Worm (Caenorhabditis elegans): Measurements from ENCODE around the gene gcy-23.
A peak's percentile ranks its signal among the peaks of the same experiment; 100 is the strongest.

The gcy-23 gene

ce11 chrIV:3233429-3233885, 55.7 kb downstream of the gcy-23 start (continued):
- TF ChIP-seq C34B4.2 (tag; optimal IDR thresholded peaks at IDR 0.05) = peak; percentile 28
- TF ChIP-seq ceh-90 (tag; optimal IDR thresholded peaks at IDR 0.05) = no peak
- TF ChIP-seq aha-1 (tag; optimal IDR thresholded peaks at IDR 0.05) = no peak
- TF ChIP-seq lsy-2 (tag; optimal IDR thresholded peaks at IDR 0.05) = peak; percentile 13 to 67
- no peak for TF ChIP-seq sox-4 (tag; optimal IDR thresholded peaks at IDR 0.05)
- no peak for TF ChIP-seq mab-9 (GFP tag; IDR thresholded peaks at IDR 0.05)
- TF ChIP-seq elt-2 (tag; optimal IDR thresholded peaks at IDR 0.05) = no peak
- no peak for TF ChIP-seq hlh-17 (GFP tag; optimal IDR thresholded peaks at IDR 0.05; ENCODE audit: borderline replicate concordance)
- 0 out of 2 replicates have a peak, but pooled peaks have one; percentile 16 for TF ChIP-seq grh-1 (GFP tag; IDR thresholded peaks at IDR 0.05)
- TF ChIP-seq mef-2 (tag; optimal IDR thresholded peaks at IDR 0.05) = no peak
- TF ChIP-seq lin-14 (GFP tag; optimal IDR thresholded peaks at IDR 0.05) = peak; percentile 78
- no peak for TF ChIP-seq skn-1 (tag; optimal IDR thresholded peaks at IDR 0.05)
- peak; percentile 54 for TF ChIP-seq nhr-77 (tag; optimal IDR thresholded peaks at IDR 0.05)
- no peak for TF ChIP-seq unc-130 (tag; optimal IDR thresholded peaks at IDR 0.05)
- TF ChIP-seq nhr-85 (tag) = peak; percentile 94
- no peak for TF ChIP-seq fkh-10 (GFP tag; optimal IDR thresholded peaks at IDR 0.05)
- peak; percentile 61 for TF ChIP-seq nhr-90 (tag; optimal IDR thresholded peaks at IDR 0.05; ENCODE audit: poor library complexity)
- no peak for TF ChIP-seq nhr-84 (tag; optimal IDR thresholded peaks at IDR 0.05)
- TF ChIP-seq mdl-1 (tag; optimal IDR thresholded peaks at IDR 0.05) = no peak
- no peak for TF ChIP-seq vab-15 (tag; optimal IDR thresholded peaks at IDR 0.05)
- TF ChIP-seq zag-1 (tag; optimal IDR thresholded peaks at IDR 0.05) = no peak
- no peak for TF ChIP-seq unc-30 (tag; optimal IDR thresholded peaks at IDR 0.05)
- no peak for TF ChIP-seq nhr-12 (tag; optimal IDR thresholded peaks at IDR 0.05)
- no peak for TF ChIP-seq ztf-4 (tag; optimal IDR thresholded peaks at IDR 0.05)
- no peak for TF ChIP-seq C04F5.9 (tag; optimal IDR thresholded peaks at IDR 0.05)
- peak; percentile 37 for TF ChIP-seq snpc-4 (tag; optimal IDR thresholded peaks at IDR 0.05)
- TF ChIP-seq nhr-71 (tag; optimal IDR thresholded peaks at IDR 0.05) = peak; percentile 77
- no peak for TF ChIP-seq irx-1 (tag; optimal IDR thresholded peaks at IDR 0.05)
- TF ChIP-seq egl-13 (tag; optimal IDR thresholded peaks at IDR 0.05) = no peak
- TF ChIP-seq dsc-1 (tag; optimal IDR thresholded peaks at IDR 0.05) = no peak
- TF ChIP-seq isw-1 (GFP tag; IDR thresholded peaks at IDR 0.05) = no peak
- peak; percentile 38 for TF ChIP-seq mep-1 (tag; optimal IDR thresholded peaks at IDR 0.05)
- no peak for TF ChIP-seq nhr-76 (tag; optimal IDR thresholded peaks at IDR 0.05)
- no peak for TF ChIP-seq unc-98 (GFP tag; IDR thresholded peaks at IDR 0.05)
- TF ChIP-seq sup-37 (GFP tag; optimal IDR thresholded peaks at IDR 0.05) = no peak
- TF ChIP-seq sptf-1 (tag; optimal IDR thresholded peaks at IDR 0.05) = no peak
- TF ChIP-seq nhr-237 (tag; optimal IDR thresholded peaks at IDR 0.05) = no peak
- peak; percentile 59 for TF ChIP-seq blmp-1 (tag; optimal IDR thresholded peaks at IDR 0.05)
- peak; percentile 55 for TF ChIP-seq nhr-19 (GFP tag; conservative IDR thresholded peaks at IDR 0.05)
- TF ChIP-seq rnt-1 (tag; optimal IDR thresholded peaks at IDR 0.05) = peak; percentile 71
- peak; percentile 22 for TF ChIP-seq lir-3 (tag; optimal IDR thresholded peaks at IDR 0.05; ENCODE audit: poor library complexity)
- TF ChIP-seq ceh-63 (GFP tag; optimal IDR thresholded peaks at IDR 0.05) = no peak
- no peak for TF ChIP-seq ztf-11 (tag; optimal IDR thresholded peaks at IDR 0.05)
- no peak for TF ChIP-seq fkh-8 (tag; optimal IDR thresholded peaks at IDR 0.05)

Measured in whole organism, L1 larva.